Fruit fly (Drosophila melanogaster): Measurements from ENCODE around the gene Taf10b.

The Taf10b gene

DNA sequence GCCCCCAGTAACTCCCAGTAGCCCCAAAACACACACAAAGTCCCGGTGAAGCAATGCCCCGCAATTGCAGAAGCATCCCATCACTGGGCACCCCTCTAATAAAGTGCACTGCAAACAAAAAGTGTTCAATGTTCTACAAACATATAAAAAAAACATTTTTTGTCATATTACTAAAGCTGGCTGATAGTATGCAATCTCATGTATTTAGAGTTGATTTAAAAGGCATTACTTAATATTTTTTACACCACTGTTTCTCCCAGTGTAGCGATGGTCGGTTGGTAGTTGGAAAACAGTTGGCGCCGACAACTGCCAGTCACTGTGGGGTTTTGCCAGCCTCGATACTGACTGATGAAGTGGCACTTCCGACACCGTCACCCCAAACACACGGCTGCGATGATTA lies 47.3 kb downstream of the Taf10b start (continued):
- TF ChIP-seq Doc3 (GFP tag; IDR thresholded peaks at IDR 0.05; ENCODE audit: partially characterized antibody) (no peak), HLH3B (GFP tag; IDR thresholded peaks at IDR 0.05) (0 out of 2 replicates have a peak, but pooled peaks have one; percentile 5), sens-2 (GFP tag; IDR thresholded peaks at IDR 0.05) (no peak), pita (GFP tag; optimal IDR thresholded peaks at IDR 0.05) (no peak), grau (tag; optimal IDR thresholded peaks at IDR 0.05) (no peak), Ptx1 (GFP tag; IDR thresholded peaks at IDR 0.05) (peak; percentile 41), HLH54F (GFP tag; optimal IDR thresholded peaks at IDR 0.05) (peak; percentile 9), ci (GFP tag; IDR thresholded peaks at IDR 0.05) (peak; percentile 39; the same call in 1 of the 3 replicates), CG31441 (GFP tag; IDR thresholded peaks at IDR 0.05) (no peak), CG6254 (GFP tag; optimal IDR thresholded peaks at IDR 0.05) (no peak), Antp (GFP tag; optimal IDR thresholded peaks at IDR 0.05) (no peak), nom (GFP tag; optimal IDR thresholded peaks at IDR 0.05) (no peak), CG13424 (tag; optimal IDR thresholded peaks at IDR 0.05) (peak; percentile 30), ttk (GFP tag; IDR thresholded peaks at IDR 0.05) (no peak), ranshi (GFP tag; IDR thresholded peaks at IDR 0.05) (peak; percentile 38; the same call in 1 of the 2 replicates), CG9932 (GFP tag; IDR thresholded peaks at IDR 0.05) (peak; percentile 45), Abd-B (GFP tag; optimal IDR thresholded peaks at IDR 0.05) (no peak), dmrt99B (tag; optimal IDR thresholded peaks at IDR 0.05) (peak; percentile 7), p53 (GFP tag; optimal IDR thresholded peaks at IDR 0.05) (no peak), Xbp1 (GFP tag; optimal IDR thresholded peaks at IDR 0.05) (no peak), Elba2 (GFP tag; optimal IDR thresholded peaks at IDR 0.05) (no peak), CG5245 (GFP tag; optimal IDR thresholded peaks at IDR 0.05) (no peak), CG4854 (GFP tag; optimal IDR thresholded peaks at IDR 0.05) (no peak), CG4617 (GFP tag; optimal IDR thresholded peaks at IDR 0.05; ENCODE audit: borderline replicate concordance) (no peak), CG2120 (GFP tag; optimal IDR thresholded peaks at IDR 0.05) (peak; percentile 60), Rfx (GFP tag; IDR thresholded peaks at IDR 0.05) (peak; percentile 40; the same call in 1 of the 2 replicates), CG7987 (GFP tag; optimal IDR thresholded peaks at IDR 0.05) (no peak), Oli (tag; optimal IDR thresholded peaks at IDR 0.05) (peak; percentile 6), CG7839 (tag; optimal IDR thresholded peaks at IDR 0.05) (peak; percentile 6), chif (GFP tag; optimal IDR thresholded peaks at IDR 0.05) (no peak), CG1233 (GFP tag; optimal IDR thresholded peaks at IDR 0.05) (no peak), sisA (GFP tag; IDR thresholded peaks at IDR 0.05) (peak; percentile 39; the same call in 1 of the 2 replicates), Nf-YA (GFP tag; IDR thresholded peaks at IDR 0.05) (no peak), Drgx (GFP tag; IDR thresholded peaks at IDR 0.05) (no peak), CG17912 (GFP tag; optimal IDR thresholded peaks at IDR 0.05) (no peak), CG12391 (tag; optimal IDR thresholded peaks at IDR 0.05) (peak; percentile 15), wdn (GFP tag; IDR thresholded peaks at IDR 0.05) (no peak), zen2 (GFP tag; IDR thresholded peaks at IDR 0.05; ENCODE audit: partially characterized antibody) (no peak), tap (tag; optimal IDR thresholded peaks at IDR 0.05) (no peak), ssp (GFP tag; IDR thresholded peaks at IDR 0.05) (0 out of 2 replicates have a peak, but pooled peaks have one; percentile 9), CoRest (tag; optimal IDR thresholded peaks at IDR 0.05) (peak; percentile 10), stwl (tag; optimal IDR thresholded peaks at IDR 0.05) (no peak), Aef1 (GFP tag; IDR thresholded peaks at IDR 0.05) (peak; percentile 37; the same call in 1 of the 3 replicates), CG32772 (GFP tag; IDR thresholded peaks at IDR 0.05) (peak; percentile 5; the same call in 1 of the 2 replicates), sim (GFP tag; IDR thresholded peaks at IDR 0.05) (no peak), nerfin-2 (GFP tag; IDR thresholded peaks at IDR 0.05; ENCODE audit: partially characterized antibody) (no peak), Meics (GFP tag; optimal IDR thresholded peaks at IDR 0.05) (peak; percentile 35), CG17385 (GFP tag; optimal IDR thresholded peaks at IDR 0.05) (peak; percentile 14), Vsx1 (GFP tag; optimal IDR thresholded peaks at IDR 0.05) (no peak), btn (GFP tag; optimal IDR thresholded peaks at IDR 0.05) (no peak), Doc2 (GFP tag; IDR thresholded peaks at IDR 0.05) (no peak)

All from whole organism, embryonic.